Worm (Caenorhabditis elegans): ENCODE data around the gene F14F7.5.

DNA sequence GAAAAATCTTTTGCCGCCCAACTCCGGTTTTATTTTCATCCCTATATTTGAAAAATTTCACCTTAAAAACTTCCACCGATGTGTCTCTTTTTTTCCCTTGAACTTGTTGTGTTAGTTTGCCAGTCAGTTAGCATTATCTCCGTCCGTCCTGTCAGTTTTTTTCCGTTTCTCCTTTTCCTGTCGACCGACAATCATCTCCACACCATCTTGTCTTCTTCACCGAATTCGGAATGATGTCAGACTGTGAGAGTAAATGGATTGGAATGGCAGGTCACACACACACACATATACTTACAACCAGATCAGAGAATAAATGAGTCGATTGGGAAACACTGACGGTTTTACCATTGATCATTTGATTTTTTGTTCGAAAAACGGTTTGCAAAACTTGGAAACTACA, 19.9 kb upstream of the F14F7.5 start:
- TF ChIP-seq fos-1 (tag; optimal IDR thresholded peaks at IDR 0.05) (no peak), nhr-71 (tag; optimal IDR thresholded peaks at IDR 0.05) (no peak), nhr-76 (tag; optimal IDR thresholded peaks at IDR 0.05) (no peak), jun-1 (tag; optimal IDR thresholded peaks at IDR 0.05) (no peak), lin-15B (tag; optimal IDR thresholded peaks at IDR 0.05) (no peak), lin-13 (GFP tag; optimal IDR thresholded peaks at IDR 0.05) (no peak)

All from whole organism, L1 larva.